Worm (Caenorhabditis elegans) whole organism, L2 larva: ENCODE results near the gene ZC317.2.

Experiments
- alr-1 ChIP-seq: fragments of 150-350 bp; optimal IDR thresholded peaks from 2 replicates; lab custom pipeline; 2014; ENCODE audit warnings: missing biosample characterization, missing genetic modification characterization
- blmp-1 ChIP-seq: sonication (generic microtip); optimal IDR thresholded peaks from 2 replicates; lab custom pipeline; 2017; ENCODE audit warnings: missing genetic modification characterization, mild to moderate bottlenecking, missing compliant biosample characterization, antibody characterized with exemption, moderate library complexity; ENCODE audit not compliant: insufficient read depth
- ceh-82 ChIP-seq: fragments of 150-350 bp; optimal IDR thresholded peaks from 2 replicates; lab custom pipeline; 2014; ENCODE audit warnings: missing biosample characterization, missing genetic modification characterization
- dmd-4 ChIP-seq: sonication (generic microtip); optimal IDR thresholded peaks from 2 replicates; lab custom pipeline; 2017; ENCODE audit warnings: missing biosample characterization, missing genetic modification characterization
- egl-27 ChIP-seq: sonication (generic microtip); optimal IDR thresholded peaks from 3 replicates; lab custom pipeline; 2017; ENCODE audit warnings: missing biosample characterization, missing genetic modification reagents, missing genetic modification characterization
- elt-3 ChIP-seq: sonication (generic microtip); optimal IDR thresholded peaks from 2 replicates; lab custom pipeline; 2017; ENCODE audit warnings: missing biosample characterization, missing genetic modification characterization
- lin-39 ChIP-seq: fragments of 150-350 bp; optimal IDR thresholded peaks from 2 replicates; lab custom pipeline; 2014; ENCODE audit warnings: missing biosample characterization, missing genetic modification reagents, missing genetic modification characterization
- mdl-1 ChIP-seq, 2 experiments: fragments of 150-350 bp in 1 of 2; sonication (generic microtip) in 1 of 2; optimal IDR thresholded peaks; 2 replicates each; lab custom pipeline; 2017; ENCODE audit warnings: missing biosample characterization in 2 of 2, missing genetic modification characterization in 2 of 2
- nhr-11 ChIP-seq: fragments of 150-350 bp; optimal IDR thresholded peaks from 2 replicates; lab custom pipeline; 2014; ENCODE audit warnings: missing biosample characterization, missing genetic modification characterization
- nhr-77 ChIP-seq: fragments of 150-350 bp; optimal IDR thresholded peaks from 2 replicates; lab custom pipeline; 2014; ENCODE audit warnings: missing biosample characterization, missing genetic modification characterization
- sma-3 ChIP-seq: sonication (generic microtip); optimal IDR thresholded peaks from 2 replicates; lab custom pipeline; 2016; ENCODE audit warnings: missing genetic modification reagents, missing genetic modification characterization, missing compliant biosample characterization
- snpc-4 ChIP-seq: fragments of 150-350 bp; optimal IDR thresholded peaks from 2 replicates; lab custom pipeline; 2014; ENCODE audit warnings: missing biosample characterization, missing genetic modification characterization
- unc-39 ChIP-seq: fragments of 150-350 bp; optimal IDR thresholded peaks from 2 replicates; lab custom pipeline; 2014; ENCODE audit warnings: missing biosample characterization, missing genetic modification characterization
- ztf-1 ChIP-seq: fragments of 200-800 bp; sonication (Bioruptor generic); conservative IDR thresholded peaks from 2 replicates; pipeline ENCODE4 v1.3.6; 2022; ENCODE audit warnings: missing genetic modification characterization, missing compliant biosample characterization

DNA sequence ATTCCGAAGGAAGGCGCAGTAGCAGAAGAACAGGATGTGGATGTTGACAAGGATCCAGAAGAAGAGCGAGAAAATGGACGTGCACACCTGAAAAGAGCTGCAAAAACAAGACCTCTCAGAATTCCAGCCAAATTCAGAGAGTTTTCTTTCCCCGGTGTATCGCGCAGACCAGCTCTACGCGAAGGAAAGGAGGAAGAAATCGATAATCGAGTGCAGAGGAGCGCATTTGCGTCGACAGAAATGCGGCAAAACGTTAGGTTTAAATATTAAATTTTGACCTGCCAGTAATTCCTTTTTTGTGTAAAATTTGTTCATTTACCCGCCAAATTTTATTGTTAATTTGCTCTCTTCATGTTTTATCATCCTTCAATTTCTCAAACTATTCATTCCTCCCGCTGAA, 17.8 kb downstream of the ZC317.2 start:
- TF ChIP-seq unc-39 (tag; lab: Kevin White, UChicago) = no peak
- TF ChIP-seq lin-39 (tag; lab: Kevin White, UChicago) = no peak
- no peak for TF ChIP-seq nhr-11
- TF ChIP-seq egl-27 = no peak
- no peak for TF ChIP-seq sma-3 (GFP tag; lab: Kevin White, UChicago)
- TF ChIP-seq nhr-77 (tag; lab: Kevin White, UChicago) = no peak
- no peak for TF ChIP-seq dmd-4 (tag; lab: Kevin White, UChicago)
- TF ChIP-seq ztf-1 (GFP tag; lab: Robert Waterston, UW) = no peak
- TF ChIP-seq blmp-1 (tag; lab: Kevin White, UChicago) = no peak
- TF ChIP-seq alr-1 (tag; lab: Kevin White, UChicago) = no peak
- TF ChIP-seq elt-3 (tag; lab: Kevin White, UChicago) = no peak
- no peak for TF ChIP-seq ceh-82 (tag; lab: Kevin White, UChicago)
- no peak for TF ChIP-seq mdl-1 (tag; optimal IDR thresholded peaks at IDR 0.05; lab: Kevin White, UChicago)
- no peak for TF ChIP-seq snpc-4 (tag; lab: Kevin White, UChicago)
